Fruit fly (Drosophila melanogaster) whole organism, wandering third instar larva: Measurements from ENCODE around the gene Zcchc7.

Source experiments
- Abd-B ChIP-seq: fragments of >200 bp; optimal IDR thresholded peaks from 2 replicates; lab custom pipeline; 2017; ENCODE audit warnings: missing biosample characterization, missing genetic modification characterization
- CG32264 ChIP-seq: fragments of 200-800 bp; sonication (Bioruptor generic); optimal IDR thresholded peaks from 2 replicates; lab custom pipeline; 2016; ENCODE audit warnings: missing biosample characterization, missing genetic modification characterization
- CG9705 ChIP-seq: fragments of 200-800 bp; sonication (Bioruptor generic); optimal IDR thresholded peaks from 2 replicates; lab custom pipeline; 2018; ENCODE audit warnings: missing biosample characterization, mild to moderate bottlenecking, missing genetic modification characterization
- CrebA ChIP-seq: fragments of 200-800 bp; sonication (Bioruptor generic); optimal IDR thresholded peaks from 2 replicates; lab custom pipeline; 2016; ENCODE audit warnings: missing biosample characterization, mild to moderate bottlenecking, missing genetic modification characterization, borderline replicate concordance
- Dfd ChIP-seq: fragments of >200 bp; optimal IDR thresholded peaks from 2 replicates; lab custom pipeline; 2017; ENCODE audit warnings: missing biosample characterization, missing genetic modification characterization
- Dif ChIP-seq: fragments of 200-275, 200-300 bp; sonication (Bioruptor generic); optimal IDR thresholded peaks from 2 replicates; lab custom pipeline; 2018; ENCODE audit warnings: missing biosample characterization, missing genetic modification characterization; ENCODE audit not compliant: partially characterized antibody
- GATAd ChIP-seq: sonication (Bioruptor generic); optimal IDR thresholded peaks from 2 replicates; lab custom pipeline; 2016; ENCODE audit warnings: missing biosample characterization, missing genetic modification characterization
- HLH106 ChIP-seq: fragments of 200-800 bp; optimal IDR thresholded peaks from 3 replicates; lab custom pipeline; 2019; ENCODE audit warnings: missing biosample characterization, mild to moderate bottlenecking, missing genetic modification characterization, moderate library complexity
- Hnf4 ChIP-seq: fragments of 200-800 bp; sonication (Bioruptor generic); optimal IDR thresholded peaks from 2 replicates; lab custom pipeline; 2016; ENCODE audit warnings: missing biosample characterization, mild to moderate bottlenecking, missing genetic modification characterization
- Hr78 ChIP-seq: fragments of >200 bp; optimal IDR thresholded peaks from 2 replicates; lab custom pipeline; 2017; ENCODE audit warnings: missing biosample characterization, missing genetic modification characterization
- Hr83 ChIP-seq: fragments of 200-300 bp; sonication (Bioruptor generic); optimal IDR thresholded peaks from 2 replicates; lab custom pipeline; 2016; ENCODE audit warnings: missing biosample characterization, mild to moderate bottlenecking, missing genetic modification characterization, moderate library complexity; ENCODE audit not compliant: poor library complexity, severe bottlenecking
- Jra ChIP-seq: sonication (Bioruptor generic); optimal IDR thresholded peaks from 2 replicates; lab custom pipeline; 2016; ENCODE audit warnings: missing biosample characterization, missing genetic modification characterization
- Mio ChIP-seq: sonication (Bioruptor generic); optimal IDR thresholded peaks from 2 replicates; lab custom pipeline; 2016; ENCODE audit warnings: missing biosample characterization, missing genetic modification characterization
- Myc ChIP-seq: fragments of >200 bp; optimal IDR thresholded peaks from 2 replicates; lab custom pipeline; 2017
- N ChIP-seq: fragments of >200 bp; optimal IDR thresholded peaks from 2 replicates; lab custom pipeline; 2018; ENCODE audit warnings: missing biosample characterization, missing external identifiers, missing genetic modification characterization
- OdsH ChIP-seq: fragments of 200-800 bp; sonication (Bioruptor generic); optimal IDR thresholded peaks from 2 replicates; lab custom pipeline; 2016; ENCODE audit warnings: missing biosample characterization, mild to moderate bottlenecking, missing genetic modification characterization
- Rel ChIP-seq, 2 experiments: fragments of 200-800 bp; sonication (Bioruptor generic) in 1 of 2; optimal IDR thresholded peaks; 2 replicates in 1 of 2; 3 replicates in 1 of 2; lab custom pipeline; 2016 to 2019; ENCODE audit warnings: mild to moderate bottlenecking in 2 of 2, missing biosample characterization in 2 of 2, missing genetic modification characterization in 2 of 2, moderate library complexity in 1 of 2
- Sp1 ChIP-seq: fragments of 200-800 bp; sonication (Bioruptor generic); optimal IDR thresholded peaks from 3 replicates; lab custom pipeline; 2019; ENCODE audit warnings: missing biosample characterization, mild to moderate bottlenecking, missing genetic modification characterization, moderate library complexity
- Vsx2 ChIP-seq: fragments of 200-300, 225-300 bp; sonication (Bioruptor generic); optimal IDR thresholded peaks from 2 replicates; lab custom pipeline; 2018; ENCODE audit warnings: missing biosample characterization, missing genetic modification characterization; ENCODE audit not compliant: partially characterized antibody
- br ChIP-seq: fragments of 200-800 bp; sonication (Bioruptor generic); optimal IDR thresholded peaks from 2 replicates; lab custom pipeline; 2016; ENCODE audit warnings: missing biosample characterization, missing genetic modification characterization
- brk ChIP-seq: fragments of 200-800 bp; sonication (Bioruptor generic); optimal IDR thresholded peaks from 2 replicates; lab custom pipeline; 2016; ENCODE audit warnings: missing biosample characterization, mild to moderate bottlenecking, missing genetic modification characterization
- dl ChIP-seq, 2 experiments: fragments of 175-275, 200-275 bp in 1 of 2; fragments of 200-275 bp in 1 of 2; sonication (Bioruptor generic); optimal IDR thresholded peaks; lab custom pipeline; 2018; ENCODE audit warnings: mild to moderate bottlenecking in 2 of 2, missing biosample characterization in 2 of 2, missing genetic modification characterization in 2 of 2, moderate library complexity in 2 of 2; ENCODE audit not compliant: partially characterized antibody in 2 of 2, insufficient read depth in 1 of 2
- dmrt93B ChIP-seq: fragments of 200-800 bp; sonication (Bioruptor generic); optimal IDR thresholded peaks from 2 replicates; lab custom pipeline; 2018; ENCODE audit warnings: missing biosample characterization, mild to moderate bottlenecking, missing genetic modification characterization
- dsf ChIP-seq: sonication (Bioruptor generic); optimal IDR thresholded peaks from 2 replicates; lab custom pipeline; 2016; ENCODE audit warnings: missing biosample characterization, missing genetic modification characterization, borderline replicate concordance
- ey ChIP-seq: fragments of 200-800 bp; sonication (Bioruptor generic); optimal IDR thresholded peaks from 2 replicates; lab custom pipeline; 2016; ENCODE audit warnings: missing biosample characterization, missing genetic modification characterization
- foxo ChIP-seq, 2 experiments: fragments of 200-800 bp; sonication (Bioruptor generic); optimal IDR thresholded peaks; 2 replicates in 1 of 2; 3 replicates in 1 of 2; lab custom pipeline; 2016 to 2017; ENCODE audit warnings: missing biosample characterization in 2 of 2, missing genetic modification characterization in 2 of 2
- fru ChIP-seq: fragments of 200-800 bp; sonication (Bioruptor generic); optimal IDR thresholded peaks from 3 replicates; lab custom pipeline; 2016; ENCODE audit warnings: missing biosample characterization, mild to moderate bottlenecking, missing genetic modification characterization
- h ChIP-seq: fragments of 200-800 bp; sonication (Bioruptor generic); optimal IDR thresholded peaks from 3 replicates; lab custom pipeline; 2016; ENCODE audit warnings: missing biosample characterization, mild to moderate bottlenecking, missing genetic modification characterization
- jim ChIP-seq: fragments of 175-275, 200-325 bp; sonication (Bioruptor generic); optimal IDR thresholded peaks from 2 replicates; lab custom pipeline; 2016; ENCODE audit warnings: missing biosample characterization, mild to moderate bottlenecking, missing genetic modification characterization
- lola ChIP-seq: fragments of >200 bp; optimal IDR thresholded peaks from 2 replicates; lab custom pipeline; 2017; ENCODE audit warnings: missing biosample characterization, missing genetic modification characterization
- pan ChIP-seq: fragments of >200 bp; optimal IDR thresholded peaks from 2 replicates; lab custom pipeline; 2017
- psq ChIP-seq: fragments of 200-800 bp; sonication (Bioruptor generic); optimal IDR thresholded peaks from 3 replicates; lab custom pipeline; 2017; ENCODE audit warnings: missing biosample characterization, mild to moderate bottlenecking, missing genetic modification characterization, moderate library complexity
- rgr ChIP-seq: fragments of 200-800 bp; sonication (Bioruptor generic); optimal IDR thresholded peaks from 3 replicates; lab custom pipeline; 2016; ENCODE audit warnings: missing biosample characterization, mild to moderate bottlenecking, missing genetic modification characterization
- sage ChIP-seq: fragments of 200-800 bp; sonication (Bioruptor generic); optimal IDR thresholded peaks from 2 replicates; lab custom pipeline; 2016; ENCODE audit warnings: missing biosample characterization, mild to moderate bottlenecking, missing genetic modification characterization
- sv ChIP-seq: fragments of 200-800 bp; sonication (Bioruptor generic); optimal IDR thresholded peaks from 3 replicates; lab custom pipeline; 2016; ENCODE audit warnings: missing biosample characterization, missing genetic modification characterization
- tai ChIP-seq: sonication (Bioruptor generic); optimal IDR thresholded peaks from 2 replicates; lab custom pipeline; 2016; ENCODE audit warnings: missing biosample characterization, missing genetic modification characterization
- usp ChIP-seq: fragments of >200 bp; optimal IDR thresholded peaks from 2 replicates; lab custom pipeline; 2017; ENCODE audit warnings: missing biosample characterization, missing genetic modification characterization
- woc ChIP-seq: sonication (Bioruptor generic); optimal IDR thresholded peaks from 2 replicates; lab custom pipeline; 2016; ENCODE audit warnings: missing biosample characterization, mild to moderate bottlenecking, missing genetic modification characterization

Zcchc7 gene

DNA sequence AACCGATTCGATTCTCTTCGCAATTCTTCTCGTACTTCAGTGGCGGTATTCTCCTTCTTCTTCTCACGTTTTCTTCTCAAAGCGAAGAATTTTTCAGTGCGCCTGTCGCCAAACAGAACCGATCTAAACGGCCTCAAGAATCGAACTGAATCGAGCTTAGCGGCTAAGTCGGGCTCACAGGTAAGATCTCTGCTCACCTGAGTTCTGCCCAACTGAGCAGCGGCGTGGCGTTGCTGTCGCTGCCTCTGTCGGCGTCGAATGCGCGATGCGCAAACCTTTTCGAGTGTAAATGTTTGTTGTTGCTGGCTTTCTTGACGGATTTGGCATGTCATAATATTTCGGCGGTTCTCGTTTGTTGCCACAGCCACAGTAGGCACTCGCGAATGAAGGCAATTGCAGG is 33.3 kb upstream of the Zcchc7 start:
- TF ChIP-seq foxo (GFP tag; optimal IDR thresholded peaks at IDR 0.05; lab: Kevin White, UChicago) = peak in 1 of 2 experiments; percentile 42
- no peak for TF ChIP-seq Hnf4 (GFP tag; lab: Kevin White, UChicago)
- TF ChIP-seq Dfd (GFP tag; lab: Kevin White, UChicago) = no peak
- no peak for TF ChIP-seq Myc (lab: Kevin White, UChicago)
- peak; percentile 35 for TF ChIP-seq ey (GFP tag; lab: Kevin White, UChicago)
- TF ChIP-seq usp (GFP tag; lab: Kevin White, UChicago) = no peak
- no peak for TF ChIP-seq h
- TF ChIP-seq dsf (GFP tag; lab: Kevin White, UChicago) = no peak
- TF ChIP-seq Vsx2 (GFP tag; lab: Kevin White, UChicago) = peak; percentile 45
- peak; percentile 50 for TF ChIP-seq woc
- no peak for TF ChIP-seq GATAd (GFP tag; lab: Kevin White, UChicago)
- no peak for TF ChIP-seq Jra (GFP tag; lab: Kevin White, UChicago)
- no peak for TF ChIP-seq Sp1 (GFP tag; lab: Kevin White, UChicago)
- no peak for TF ChIP-seq psq (GFP tag; lab: Kevin White, UChicago)
- TF ChIP-seq CG9705 = no peak
- TF ChIP-seq, all 38 proteins: peak for 4

DNA sequence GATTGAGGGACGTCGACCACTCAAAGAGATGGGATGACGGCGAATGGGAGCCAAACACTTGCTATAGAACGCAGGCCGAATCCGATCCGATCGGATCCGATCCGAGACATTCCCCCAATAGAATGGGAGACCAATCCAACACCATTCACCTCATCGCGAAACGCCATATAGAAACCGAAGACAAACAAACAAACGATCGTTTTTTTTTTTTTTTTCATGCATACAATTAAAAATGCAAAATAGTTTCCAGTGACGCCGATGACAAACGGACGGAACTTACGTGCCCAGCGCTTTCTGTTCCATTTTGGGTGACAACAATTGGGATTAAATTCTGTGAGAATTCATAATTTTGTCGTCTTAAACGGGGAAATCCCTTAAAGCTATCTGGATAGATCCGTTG is 31.2 kb upstream of the Zcchc7 start:
- TF ChIP-seq Mio (GFP tag; lab: Kevin White, UChicago) = no peak
- TF ChIP-seq dl (GFP tag; optimal IDR thresholded peaks at IDR 0.05; lab: Kevin White, UChicago; ENCODE audit: insufficient read depth in 1 of 2, partially characterized antibody in 2 of 2) = no peak
- TF ChIP-seq CrebA = no peak
- TF ChIP-seq dmrt93B (GFP tag; lab: Kevin White, UChicago) = no peak
- TF ChIP-seq Rel (GFP tag; optimal IDR thresholded peaks at IDR 0.05; lab: Kevin White, UChicago) = no peak
- TF ChIP-seq Rel (tag; optimal IDR thresholded peaks at IDR 0.05; lab: Kevin White, UChicago) = no peak
- no peak for TF ChIP-seq Dif (GFP tag; lab: Kevin White, UChicago)
- no peak for TF ChIP-seq OdsH (GFP tag; lab: Kevin White, UChicago)
- TF ChIP-seq Vsx2 (GFP tag; lab: Kevin White, UChicago) = no peak
- TF ChIP-seq woc = no peak
- TF ChIP-seq Hr78 (GFP tag; lab: Kevin White, UChicago) = no peak
- no peak for TF ChIP-seq Hnf4 (GFP tag; lab: Kevin White, UChicago)

DNA sequence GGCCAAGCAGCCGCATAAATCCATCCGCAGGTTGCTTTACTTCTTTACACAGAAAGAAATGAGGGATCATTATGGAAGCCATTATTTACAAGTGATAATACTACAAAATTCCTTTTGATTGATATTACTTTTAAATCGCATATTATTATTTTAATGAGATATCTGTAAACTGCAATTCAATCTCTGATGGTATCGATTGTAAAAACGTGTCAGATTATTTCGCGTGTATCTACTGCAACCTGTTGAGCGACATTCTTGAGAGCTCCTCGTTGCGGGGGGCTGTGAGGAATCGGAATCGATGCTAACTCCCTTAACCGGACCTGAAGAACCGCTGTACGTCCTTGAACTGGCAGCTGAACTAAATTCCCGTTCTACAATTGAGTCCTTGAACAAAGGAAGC is 27.1 kb upstream of the Zcchc7 start:
- TF ChIP-seq Dfd (GFP tag; lab: Kevin White, UChicago) (no peak), sv (GFP tag; lab: Kevin White, UChicago) (no peak), Vsx2 (GFP tag; lab: Kevin White, UChicago) (peak; percentile 61), sage (peak; percentile 74), dl (GFP tag; optimal IDR thresholded peaks at IDR 0.05; lab: Kevin White, UChicago; ENCODE audit: insufficient read depth in 1 of 2, partially characterized antibody in 2 of 2) (no peak), foxo (GFP tag; optimal IDR thresholded peaks at IDR 0.05; lab: Kevin White, UChicago) (peak; percentile 52 to 76), CrebA (peak; percentile 47), br (peak; percentile 86), Hr83 (GFP tag; lab: Kevin White, UChicago) (no peak), brk (GFP tag; lab: Kevin White, UChicago) (peak; percentile 82), dsf (GFP tag; lab: Kevin White, UChicago) (peak; percentile 2), Mio (GFP tag; lab: Kevin White, UChicago) (no peak), Hnf4 (GFP tag; lab: Kevin White, UChicago) (peak; percentile 82), usp (GFP tag; lab: Kevin White, UChicago) (no peak), h (peak; percentile 90), woc (peak; percentile 78), Myc (lab: Kevin White, UChicago) (no peak), psq (GFP tag; lab: Kevin White, UChicago) (peak; percentile 81), jim (GFP tag; lab: Kevin White, UChicago) (no peak), lola (GFP tag; lab: Kevin White, UChicago) (no peak), CG32264 (GFP tag; lab: Kevin White, UChicago) (peak; percentile 64), Hr78 (GFP tag; lab: Kevin White, UChicago) (no peak), N (no peak), HLH106 (tag; lab: Kevin White, UChicago) (peak; percentile 80), rgr (GFP tag; lab: Kevin White, UChicago) (peak; percentile 91), dmrt93B (GFP tag; lab: Kevin White, UChicago) (peak; percentile 68), Abd-B (GFP tag; lab: Kevin White, UChicago) (no peak), OdsH (GFP tag; lab: Kevin White, UChicago) (peak; percentile 89), CG9705 (peak; percentile 76), tai (GFP tag; lab: Kevin White, UChicago) (peak; percentile 68), Sp1 (GFP tag; lab: Kevin White, UChicago) (peak; percentile 93), pan (lab: Kevin White, UChicago) (no peak), Dif (GFP tag; lab: Kevin White, UChicago) (peak; percentile 30), GATAd (GFP tag; lab: Kevin White, UChicago) (peak; percentile 5), Jra (GFP tag; lab: Kevin White, UChicago) (peak; percentile 46), ey (GFP tag; lab: Kevin White, UChicago) (peak; percentile 90), Rel (GFP tag; optimal IDR thresholded peaks at IDR 0.05; lab: Kevin White, UChicago) (peak; percentile 65), Rel (tag; optimal IDR thresholded peaks at IDR 0.05; lab: Kevin White, UChicago) (peak; percentile 62), fru (GFP tag; lab: Kevin White, UChicago) (peak; percentile 91)
